Worm (Caenorhabditis elegans): ENCODE data around the gene F58G6.3.

Gene F58G6.3

ce11 chrIV:9697869-9698268 is 44.5 kb downstream of the F58G6.3 start:
- TF ChIP-seq dmd-6 (GFP tag; IDR thresholded peaks at IDR 0.05), result no peak
- peak in 1 of 2 experiments; percentile 91 for TF ChIP-seq unc-62 (GFP tag; optimal IDR thresholded peaks at IDR 0.05 in 1 of 2)
- TF ChIP-seq unc-62 (tag; optimal IDR thresholded peaks at IDR 0.05), result no peak

- TF ChIP-seq dmd-6 (GFP tag; IDR thresholded peaks at IDR 0.05) (peak; percentile 73), hif-1 (tag; optimal IDR thresholded peaks at IDR 0.05) (no peak), nhr-28 (tag; optimal IDR thresholded peaks at IDR 0.05) (peak; percentile 28)
These were observed 45.7 kb downstream of the F58G6.3 start for ce11 chrIV:9699062-9699461.
